Fruit fly (Drosophila melanogaster) whole organism, embryonic: Measurements from ENCODE around the gene CG46314.

ENCODE experiments used
- CG10366 ChIP-seq: fragments of 200-800 bp; sonication (Bioruptor generic); IDR thresholded peaks from 2 replicates; pipeline ENCODE4 v1.3.6; 2022; ENCODE audit warnings: missing biosample characterization, missing genetic modification characterization
- CG12299 ChIP-seq: fragments of 200-800 bp; sonication (Bioruptor generic); optimal IDR thresholded peaks from 2 replicates; lab custom pipeline; 2018; ENCODE audit warnings: missing biosample characterization, mild to moderate bottlenecking, missing genetic modification characterization
- CG13296 ChIP-seq: fragments of 200-800 bp; sonication (Bioruptor generic); optimal IDR thresholded peaks from 3 replicates; lab custom pipeline; 2018; ENCODE audit warnings: missing biosample characterization, mild to moderate bottlenecking, missing genetic modification characterization
- CG14710 ChIP-seq: fragments of 200-800 bp; sonication (Bioruptor generic); optimal IDR thresholded peaks from 3 replicates; lab custom pipeline; 2019; ENCODE audit warnings: missing biosample characterization, mild to moderate bottlenecking, missing genetic modification characterization, moderate library complexity
- CG15073 ChIP-seq: fragments of 200-800 bp; sonication (Bioruptor generic); optimal IDR thresholded peaks from 2 replicates; lab custom pipeline; 2016; ENCODE audit warnings: missing biosample characterization, missing genetic modification characterization
- CG17186 ChIP-seq: fragments of 200-800 bp; sonication (Bioruptor generic); optimal IDR thresholded peaks from 3 replicates; lab custom pipeline; 2017; ENCODE audit warnings: missing biosample characterization, missing genetic modification reagents, missing genetic modification characterization
- CG1792 ChIP-seq: fragments of 200-800 bp; sonication (Bioruptor generic); optimal IDR thresholded peaks from 2 replicates; lab custom pipeline; 2016; ENCODE audit warnings: missing biosample characterization, missing genetic modification characterization
- CG18476 ChIP-seq: fragments of 200-800 bp; sonication (Bioruptor generic); optimal IDR thresholded peaks from 2 replicates; lab custom pipeline; 2016; ENCODE audit warnings: missing biosample characterization, mild to moderate bottlenecking, missing genetic modification characterization
- CG18599 ChIP-seq: fragments of 200-800 bp; sonication (Bioruptor generic); optimal IDR thresholded peaks from 3 replicates; lab custom pipeline; 2017; ENCODE audit warnings: missing biosample characterization, missing genetic modification characterization, mild to moderate bottlenecking, moderate library complexity, missing genetic modification reagents
- CG30020 ChIP-seq: fragments of 200-800 bp; optimal IDR thresholded peaks from 2 replicates; lab custom pipeline; 2019; ENCODE audit warnings: missing biosample characterization, mild to moderate bottlenecking, missing genetic modification characterization, moderate library complexity
- CG32767 ChIP-seq: fragments of 200-800 bp; sonication (Bioruptor generic); IDR thresholded peaks from 2 replicates; pipeline ENCODE4 v1.3.6; 2022; ENCODE audit warnings: missing biosample characterization, missing genetic modification characterization
- CG3726 ChIP-seq: fragments of 200-800 bp; sonication (Bioruptor generic); IDR thresholded peaks from 3 replicates; pipeline ENCODE4, ENCODE4 v1.3.6; 2022; ENCODE audit warnings: missing biosample characterization, missing genetic modification characterization
- CG6175 ChIP-seq: fragments of 200-800 bp; sonication (Bioruptor generic); IDR thresholded peaks from 3 replicates; pipeline ENCODE4 v1.3.6; 2022; ENCODE audit warnings: missing biosample characterization, missing genetic modification characterization
- CG7963 ChIP-seq: fragments of 200-800 bp; sonication (Bioruptor generic); IDR thresholded peaks from 3 replicates; pipeline ENCODE4 v1.3.6; 2022; ENCODE audit warnings: missing biosample characterization, missing genetic modification characterization; ENCODE audit not compliant: partially characterized antibody
- CG8089 ChIP-seq: fragments of 200-800 bp; sonication (Bioruptor generic); optimal IDR thresholded peaks from 3 replicates; lab custom pipeline; 2016; ENCODE audit warnings: missing biosample characterization, missing genetic modification characterization
- CG8359 ChIP-seq: fragments of 200-800 bp; sonication (Bioruptor generic); optimal IDR thresholded peaks from 2 replicates; lab custom pipeline; 2017; ENCODE audit warnings: missing biosample characterization, mild to moderate bottlenecking, missing genetic modification characterization, borderline replicate concordance
- CG8388 ChIP-seq: fragments of 200-800 bp; sonication (Bioruptor generic); optimal IDR thresholded peaks from 2 replicates; lab custom pipeline; 2019; ENCODE audit warnings: missing biosample characterization, mild to moderate bottlenecking, missing genetic modification characterization, moderate library complexity
- CG8478 ChIP-seq: fragments of >200 bp; optimal IDR thresholded peaks from 2 replicates; lab custom pipeline; 2018
- CHES-1-like ChIP-seq: fragments of 200-800 bp; sonication (Bioruptor generic); optimal IDR thresholded peaks from 2 replicates; lab custom pipeline; 2016; ENCODE audit warnings: missing biosample characterization, missing genetic modification characterization
- Dip2 ChIP-seq: fragments of 200-800 bp; sonication (Bioruptor generic); IDR thresholded peaks from 2 replicates; pipeline ENCODE4 v1.3.6; 2022; ENCODE audit warnings: missing biosample characterization, missing genetic modification characterization
- Elba2 ChIP-seq: fragments of 200-800 bp; sonication (Bioruptor generic); optimal IDR thresholded peaks from 3 replicates; lab custom pipeline; 2016; ENCODE audit warnings: missing biosample characterization, missing genetic modification characterization
- Ets97D ChIP-seq: fragments of 200-800 bp; sonication (Bioruptor generic); optimal IDR thresholded peaks from 3 replicates; lab custom pipeline; 2016; ENCODE audit warnings: missing biosample characterization, missing genetic modification characterization
- Gsc ChIP-seq: fragments of 200-800 bp; sonication (Bioruptor generic); IDR thresholded peaks from 2 replicates; pipeline ENCODE4 v1.3.6; 2022; ENCODE audit warnings: missing biosample characterization, missing genetic modification characterization
- Gug ChIP-seq: fragments of 200-800 bp; sonication (Bioruptor generic); IDR thresholded peaks from 4 replicates; pipeline ENCODE4 v1.3.6; 2022; ENCODE audit warnings: missing biosample characterization, missing genetic modification characterization
- HHEX ChIP-seq: fragments of 200-800 bp; sonication (Bioruptor generic); optimal IDR thresholded peaks from 3 replicates; lab custom pipeline; 2017; ENCODE audit warnings: missing biosample characterization, mild to moderate bottlenecking, missing genetic modification characterization, missing genetic modification reagents
- Lim3 ChIP-seq: fragments of 200-800 bp; sonication (Bioruptor generic); IDR thresholded peaks from 2 replicates; pipeline ENCODE4 v1.3.6; 2022; ENCODE audit warnings: missing biosample characterization, missing genetic modification characterization
- Mes4 ChIP-seq: fragments of 200-800 bp; sonication (Bioruptor generic); optimal IDR thresholded peaks from 2 replicates; lab custom pipeline; 2016; ENCODE audit warnings: missing biosample characterization, missing genetic modification characterization
- NfI ChIP-seq: fragments of 200-800 bp; sonication (Bioruptor generic); optimal IDR thresholded peaks from 3 replicates; lab custom pipeline; 2018; ENCODE audit warnings: missing biosample characterization, mild to moderate bottlenecking, missing genetic modification characterization, moderate library complexity
- YL-1 ChIP-seq: fragments of 200-800 bp; sonication (Bioruptor generic); optimal IDR thresholded peaks from 3 replicates; lab custom pipeline; 2017; ENCODE audit warnings: missing biosample characterization, mild to moderate bottlenecking, missing genetic modification characterization
- ara ChIP-seq: fragments of 200-800 bp; sonication (Bioruptor generic); IDR thresholded peaks from 2 replicates; pipeline ENCODE4 v1.3.6; 2022; ENCODE audit warnings: missing biosample characterization, missing genetic modification characterization
- bab2 ChIP-seq: fragments of 200-800 bp; sonication (Bioruptor generic); optimal IDR thresholded peaks from 2 replicates; lab custom pipeline; 2016; ENCODE audit warnings: missing biosample characterization, missing genetic modification characterization
- ci ChIP-seq: fragments of 200-800 bp; sonication (Bioruptor generic); IDR thresholded peaks from 3 replicates; pipeline ENCODE4 v1.3.6; 2022; ENCODE audit warnings: missing biosample characterization, missing genetic modification characterization
- crc ChIP-seq: fragments of 200-800 bp; sonication (Bioruptor generic); optimal IDR thresholded peaks from 2 replicates; lab custom pipeline; 2016; ENCODE audit warnings: missing biosample characterization, missing genetic modification characterization
- da ChIP-seq: fragments of 200-800 bp; sonication (Bioruptor generic); optimal IDR thresholded peaks from 2 replicates; lab custom pipeline; 2016; ENCODE audit warnings: missing biosample characterization, missing genetic modification characterization
- emc ChIP-seq: fragments of 200-800 bp; sonication (Bioruptor generic); optimal IDR thresholded peaks from 2 replicates; lab custom pipeline; 2016; ENCODE audit warnings: missing biosample characterization, missing genetic modification characterization
- ftz-f1 ChIP-seq: fragments of 200-800 bp; sonication (Bioruptor generic); optimal IDR thresholded peaks from 2 replicates; lab custom pipeline; 2016; ENCODE audit warnings: missing biosample characterization, missing genetic modification characterization
- hbn ChIP-seq: fragments of 200-800 bp; sonication (Bioruptor generic); IDR thresholded peaks from 2 replicates; pipeline ENCODE4 v1.3.6; 2022; ENCODE audit warnings: missing biosample characterization, missing genetic modification characterization; ENCODE audit not compliant: partially characterized antibody
- hkb ChIP-seq, 2 experiments: fragments of 200-800 bp in 1 of 2; fragments of >200 bp in 1 of 2; sonication (Bioruptor generic) in 1 of 2; IDR thresholded peaks in 1 of 2; optimal IDR thresholded peaks in 1 of 2; 2 replicates each; pipeline versions ENCODE4 v1.3.6 to Lab custom; 2017 to 2022; ENCODE audit warnings: missing biosample characterization in 1 of 2, missing genetic modification characterization in 1 of 2
- hth ChIP-seq: fragments of >200 bp; optimal IDR thresholded peaks from 2 replicates; lab custom pipeline; 2017; ENCODE audit warnings: inconsistent platforms
- ind ChIP-seq: fragments of 200-800 bp; sonication (Bioruptor generic); optimal IDR thresholded peaks from 3 replicates; lab custom pipeline; 2016; ENCODE audit warnings: missing biosample characterization, missing genetic modification characterization
- jing ChIP-seq: fragments of 200-800 bp; sonication (Bioruptor generic); optimal IDR thresholded peaks from 2 replicates; lab custom pipeline; 2018; ENCODE audit warnings: missing biosample characterization, mild to moderate bottlenecking, missing genetic modification characterization
- kay ChIP-seq: fragments of 200-800 bp; sonication (Bioruptor generic); optimal IDR thresholded peaks from 2 replicates; lab custom pipeline; 2016; ENCODE audit warnings: missing biosample characterization, missing genetic modification characterization
- lab ChIP-seq: fragments of 200-800 bp; sonication (Bioruptor generic); optimal IDR thresholded peaks from 3 replicates; lab custom pipeline; 2017; ENCODE audit warnings: missing biosample characterization, missing genetic modification characterization, mild to moderate bottlenecking, moderate library complexity, missing genetic modification reagents
- lola ChIP-seq, 3 experiments: fragments of >200 bp in 2 of 3; fragments of 200-800 bp in 1 of 3; sonication (Bioruptor generic) in 1 of 3; optimal IDR thresholded peaks; 2 replicates each; lab custom pipeline; 2017 to 2019; ENCODE audit warnings: missing biosample characterization in 3 of 3, missing genetic modification characterization in 3 of 3, mild to moderate bottlenecking in 1 of 3, moderate library complexity in 1 of 3
- nom ChIP-seq: fragments of 200-800 bp; sonication (Bioruptor generic); optimal IDR thresholded peaks from 2 replicates; lab custom pipeline; 2017; ENCODE audit warnings: missing biosample characterization, missing genetic modification characterization, mild to moderate bottlenecking, moderate library complexity, missing genetic modification reagents
- ranshi ChIP-seq: fragments of 200-800 bp; sonication (Bioruptor generic); IDR thresholded peaks from 2 replicates; pipeline ENCODE4 v1.3.6; 2022; ENCODE audit warnings: missing biosample characterization, missing genetic modification characterization
- shn ChIP-seq: fragments of 200-800 bp; sonication (Bioruptor generic); optimal IDR thresholded peaks from 3 replicates; lab custom pipeline; 2016; ENCODE audit warnings: missing biosample characterization, missing genetic modification characterization
- tap ChIP-seq: fragments of 200-800 bp; optimal IDR thresholded peaks from 3 replicates; lab custom pipeline; 2019; ENCODE audit warnings: missing biosample characterization, mild to moderate bottlenecking, missing genetic modification characterization, moderate library complexity
- tgo ChIP-seq: fragments of 200-800 bp; sonication (Bioruptor generic); IDR thresholded peaks from 3 replicates; pipeline ENCODE4 v1.3.6; 2022; ENCODE audit warnings: missing biosample characterization, missing genetic modification characterization
- tio ChIP-seq: fragments of 200-800 bp; sonication (Bioruptor generic); optimal IDR thresholded peaks from 2 replicates; lab custom pipeline; 2017; ENCODE audit warnings: missing biosample characterization, missing genetic modification characterization, inconsistent platforms
- wek ChIP-seq: fragments of 200-800 bp; sonication (Bioruptor generic); optimal IDR thresholded peaks from 3 replicates; lab custom pipeline; 2018; ENCODE audit warnings: missing biosample characterization, mild to moderate bottlenecking, missing genetic modification characterization, moderate library complexity

Gene CG46314

DNA sequence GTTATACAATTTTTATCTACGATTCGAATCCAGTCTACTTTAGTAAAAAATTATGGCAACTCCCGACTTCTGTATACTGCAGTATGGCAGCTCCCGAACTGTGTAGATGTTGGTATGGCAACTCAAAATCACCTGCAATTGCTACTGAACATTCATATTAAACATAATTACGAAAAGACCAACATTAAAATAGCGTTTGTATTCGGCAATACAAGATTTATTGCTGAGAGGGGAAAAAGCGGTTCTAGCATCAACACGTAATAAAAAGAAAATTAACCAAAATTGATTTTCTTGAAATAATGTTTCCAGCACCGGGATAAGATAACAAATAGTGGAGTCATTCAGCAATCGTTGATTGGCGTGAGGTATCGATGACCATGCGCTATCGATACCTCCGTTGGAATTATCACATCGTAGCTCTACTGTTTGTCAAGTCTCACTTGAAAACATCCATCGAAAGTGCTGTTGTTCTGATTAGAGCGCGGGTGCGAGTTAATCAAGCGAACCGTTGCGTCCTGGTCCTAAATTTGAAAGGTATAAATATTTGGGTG is 30.1 kb downstream of the CG46314 start, which contains the start of gene Tsp39D (continued):
- TF ChIP-seq Gsc (GFP tag; lab: Robert Waterston, UW) (no peak), crc (GFP tag; lab: Kevin White, UChicago) (no peak), ftz-f1 (no peak), Mes4 (no peak), hth (lab: Kevin White, UChicago) (no peak), CG12299 (tag; lab: Kevin White, UChicago) (no peak), CG1792 (GFP tag; lab: Kevin White, UChicago) (no peak), hbn (GFP tag; lab: Robert Waterston, UW) (peak; percentile 75), lab (no peak), Elba2 (GFP tag; lab: Kevin White, UChicago) (no peak), tgo (GFP tag; lab: Robert Waterston, UW) (no peak), ranshi (GFP tag; lab: Robert Waterston, UW) (no peak), CG30020 (tag; lab: Kevin White, UChicago) (peak; percentile 73), CG17186 (GFP tag; lab: Kevin White, UChicago) (peak; percentile 37), CG8388 (GFP tag; lab: Kevin White, UChicago) (no peak), kay (GFP tag; lab: Kevin White, UChicago) (peak; percentile 24), ara (GFP tag; lab: Robert Waterston, UW) (no peak), CG10366 (GFP tag; lab: Robert Waterston, UW) (no peak), emc (GFP tag; lab: Kevin White, UChicago) (no peak), YL-1 (peak; percentile 1), CG8359 (GFP tag; lab: Kevin White, UChicago) (no peak), CG18476 (GFP tag; lab: Kevin White, UChicago) (no peak), CHES-1-like (GFP tag; lab: Kevin White, UChicago) (no peak), CG13296 (GFP tag; lab: Kevin White, UChicago) (no peak), NfI (GFP tag; lab: Kevin White, UChicago) (no peak), shn (GFP tag; lab: Kevin White, UChicago) (no peak), CG32767 (no peak), tap (tag; lab: Kevin White, UChicago) (no peak), tio (GFP tag; lab: Kevin White, UChicago) (no peak), Dip2 (no peak), wek (no peak), ind (no peak), Gug (GFP tag; lab: Robert Waterston, UW) (no peak), ci (no peak), CG6175 (GFP tag; lab: Robert Waterston, UW) (no peak), CG15073 (GFP tag; lab: Kevin White, UChicago) (no peak), Lim3 (GFP tag; lab: Robert Waterston, UW) (no peak), HHEX (GFP tag; lab: Kevin White, UChicago) (no peak), CG14710 (tag; lab: Kevin White, UChicago) (peak; percentile 73), lola (GFP tag; optimal IDR thresholded peaks at IDR 0.05; lab: Kevin White, UChicago) (no peak), CG8089 (GFP tag; lab: Kevin White, UChicago) (no peak), CG8478 (lab: Kevin White, UChicago) (no peak), jing (GFP tag; lab: Kevin White, UChicago) (no peak), CG18599 (no peak), da (GFP tag; lab: Kevin White, UChicago) (no peak), CG3726 (no peak), bab2 (no peak), hkb (optimal IDR thresholded peaks at IDR 0.05; lab: Kevin White, UChicago) (no peak), hkb (GFP tag; IDR thresholded peaks at IDR 0.05; lab: Robert Waterston, UW) (no peak), CG7963 (GFP tag; lab: Robert Waterston, UW) (peak; percentile 92), nom (no peak), Ets97D (GFP tag; lab: Kevin White, UChicago) (peak; percentile 70)
